Fruit fly (Drosophila melanogaster): ENCODE results near the gene Pgam5.

The Pgam5 gene

dm6 chrX:1879606-1880110 lies 6.3 kb upstream of the Pgam5 start, which contains the start of gene CG14818 (continued):
- peak; percentile 63 for TF ChIP-seq Side (GFP tag; optimal IDR thresholded peaks at IDR 0.05)
- TF ChIP-seq CG2875 (GFP tag; optimal IDR thresholded peaks at IDR 0.05), result no peak
- peak; percentile 0 for TF ChIP-seq D19A (tag; optimal IDR thresholded peaks at IDR 0.05)
- TF ChIP-seq corto (GFP tag; optimal IDR thresholded peaks at IDR 0.05), result no peak
- no peak for TF ChIP-seq sc (optimal IDR thresholded peaks at IDR 0.05)
- TF ChIP-seq sc (GFP tag; optimal IDR thresholded peaks at IDR 0.05), result no peak
- peak; percentile 7 for TF ChIP-seq pb (GFP tag; optimal IDR thresholded peaks at IDR 0.05)
- TF ChIP-seq eve (GFP tag; optimal IDR thresholded peaks at IDR 0.05), result peak in 1 of 2 experiments; percentile 13
- TF ChIP-seq CG10209 (GFP tag; optimal IDR thresholded peaks at IDR 0.05), result peak; percentile 56
- peak; percentile 82 for TF ChIP-seq Rfx (GFP tag; IDR thresholded peaks at IDR 0.05)
- peak; percentile 67; the same call in 2 of the 3 replicates for TF ChIP-seq ken (GFP tag; IDR thresholded peaks at IDR 0.05)
- TF ChIP-seq dmrt11E (tag; optimal IDR thresholded peaks at IDR 0.05), result peak; percentile 45
- peak; percentile 59 for TF ChIP-seq nmo (GFP tag; optimal IDR thresholded peaks at IDR 0.05)
- no peak for TF ChIP-seq kay (GFP tag; optimal IDR thresholded peaks at IDR 0.05)
- peak; percentile 51 for TF ChIP-seq PHDP (tag; optimal IDR thresholded peaks at IDR 0.05)
- TF ChIP-seq Opbp (GFP tag; IDR thresholded peaks at IDR 0.05; ENCODE audit: partially characterized antibody), result peak; percentile 79
- peak; percentile 33; the same call in 1 of the 2 replicates for TF ChIP-seq CG10959 (GFP tag; IDR thresholded peaks at IDR 0.05)
- peak; percentile 67 for TF ChIP-seq CG15269 (tag; optimal IDR thresholded peaks at IDR 0.05)
- peak; percentile 31 for TF ChIP-seq CG3163 (GFP tag; optimal IDR thresholded peaks at IDR 0.05)
- 0 out of 2 replicates have a peak, but pooled peaks have one; percentile 39 for TF ChIP-seq CG11085 (GFP tag; IDR thresholded peaks at IDR 0.05)
- TF ChIP-seq bsh (GFP tag; optimal IDR thresholded peaks at IDR 0.05), result peak in 1 of 2 experiments; percentile 62
- peak; percentile 63 for TF ChIP-seq fu2 (GFP tag; optimal IDR thresholded peaks at IDR 0.05)
- TF ChIP-seq ranshi (GFP tag; IDR thresholded peaks at IDR 0.05), result peak; percentile 60; the same call in 1 of the 2 replicates
- TF ChIP-seq CG3995 (GFP tag; optimal IDR thresholded peaks at IDR 0.05), result peak; percentile 63
- peak; percentile 53 for TF ChIP-seq Atf-2 (GFP tag; optimal IDR thresholded peaks at IDR 0.05)
- peak; percentile 49 for TF ChIP-seq CG18619 (GFP tag; optimal IDR thresholded peaks at IDR 0.05)
- TF ChIP-seq ttk (GFP tag; IDR thresholded peaks at IDR 0.05), result 0 out of 2 replicates have a peak, but pooled peaks have one; percentile 19
- peak; percentile 81 for TF ChIP-seq wek (GFP tag; optimal IDR thresholded peaks at IDR 0.05)
- no peak for TF ChIP-seq NC2α (GFP tag; optimal IDR thresholded peaks at IDR 0.05)
- TF ChIP-seq CG14441 (GFP tag; IDR thresholded peaks at IDR 0.05), result peak; percentile 74
- peak; percentile 59 for TF ChIP-seq CG1602 (GFP tag; optimal IDR thresholded peaks at IDR 0.05)
- TF ChIP-seq CG1792 (GFP tag; optimal IDR thresholded peaks at IDR 0.05), result peak; percentile 27
- peak; percentile 55 for TF ChIP-seq nerfin-2 (GFP tag; IDR thresholded peaks at IDR 0.05; ENCODE audit: partially characterized antibody)
- peak; percentile 88 for TF ChIP-seq unc-4 (GFP tag; IDR thresholded peaks at IDR 0.05; ENCODE audit: partially characterized antibody)
- no peak for TF ChIP-seq Trl (optimal IDR thresholded peaks at IDR 0.05)
- peak; percentile 69 for TF ChIP-seq Trl (GFP tag; optimal IDR thresholded peaks at IDR 0.05)
- peak; percentile 72 for TF ChIP-seq zfh2 (GFP tag; optimal IDR thresholded peaks at IDR 0.05)
- TF ChIP-seq pum (GFP tag; optimal IDR thresholded peaks at IDR 0.05), result peak; percentile 72
- TF ChIP-seq en (GFP tag; optimal IDR thresholded peaks at IDR 0.05), result no peak
- TF ChIP-seq ATbp (GFP tag; optimal IDR thresholded peaks at IDR 0.05), result no peak
- peak; percentile 29 for TF ChIP-seq Dek (tag; optimal IDR thresholded peaks at IDR 0.05)
- TF ChIP-seq CG6854 (GFP tag; optimal IDR thresholded peaks at IDR 0.05), result no peak
- no peak for TF ChIP-seq MESR4 (GFP tag; optimal IDR thresholded peaks at IDR 0.05)
- peak; percentile 30 for TF ChIP-seq CG2712 (tag; optimal IDR thresholded peaks at IDR 0.05)
- TF ChIP-seq insv (GFP tag; optimal IDR thresholded peaks at IDR 0.05), result peak in 1 of 2 experiments; percentile 81
- TF ChIP-seq ap (GFP tag; IDR thresholded peaks at IDR 0.05), result 0 out of 2 replicates have a peak, but pooled peaks have one; percentile 9
- peak; percentile 36 to 63 for TF ChIP-seq Pdp1 (GFP tag; optimal IDR thresholded peaks at IDR 0.05)
- peak; percentile 81 for TF ChIP-seq mam (GFP tag; optimal IDR thresholded peaks at IDR 0.05)
- TF ChIP-seq cad (GFP tag; optimal IDR thresholded peaks at IDR 0.05), result no peak
- TF ChIP-seq CG16863 (GFP tag; optimal IDR thresholded peaks at IDR 0.05), result peak; percentile 56

Measured in whole organism, embryonic.